Worm (Caenorhabditis elegans) whole organism, L1 larva: ENCODE measurements around the gene cyp-33C7.

Source experiments
- C16A3.4 ChIP-seq: fragments of 150-350 bp; optimal IDR thresholded peaks from 2 replicates; lab custom pipeline; 2014; ENCODE audit warnings: missing biosample characterization, missing genetic modification characterization
- C34B4.2 ChIP-seq: sonication (generic microtip); optimal IDR thresholded peaks from 2 replicates; lab custom pipeline; 2017; ENCODE audit warnings: mild to moderate bottlenecking, missing genetic modification characterization, missing compliant biosample characterization
- F16B12.6 ChIP-seq: fragments of 150-350 bp; optimal IDR thresholded peaks from 2 replicates; lab custom pipeline; 2014; ENCODE audit warnings: missing biosample characterization, missing genetic modification characterization
- ceh-8 ChIP-seq: fragments of 200-800 bp; sonication (Bioruptor generic); optimal IDR thresholded peaks from 2 replicates; lab custom pipeline; 2018; ENCODE audit warnings: mild to moderate bottlenecking, missing genetic modification characterization, moderate library complexity, missing compliant biosample characterization
- ceh-82 ChIP-seq, 3 experiments: fragments of 150-350 bp in 1 of 3; sonication (generic microtip) in 2 of 3; optimal IDR thresholded peaks; 2 replicates each; lab custom pipeline; 2014 to 2017; ENCODE audit warnings: missing biosample characterization in 3 of 3, missing genetic modification characterization in 3 of 3
- ceh-90 ChIP-seq: sonication (generic microtip); optimal IDR thresholded peaks from 2 replicates; lab custom pipeline; 2016; ENCODE audit warnings: missing genetic modification characterization, missing compliant biosample characterization
- ces-1 ChIP-seq: fragments of 150-350 bp; optimal IDR thresholded peaks from 2 replicates; lab custom pipeline; 2014; ENCODE audit warnings: missing biosample characterization, missing genetic modification reagents, missing genetic modification characterization
- dpl-1 ChIP-seq, 3 experiments: fragments of 150-350 bp in 2 of 3; sonication (generic microtip) in 1 of 3; optimal IDR thresholded peaks; 2 replicates each; lab custom pipeline; 2014 to 2017; ENCODE audit warnings: missing biosample characterization in 3 of 3, missing genetic modification characterization in 3 of 3, missing genetic modification reagents in 3 of 3
- dsc-1 ChIP-seq: sonication (generic microtip); optimal IDR thresholded peaks from 2 replicates; lab custom pipeline; 2016; ENCODE audit warnings: mild to moderate bottlenecking, missing genetic modification characterization, missing compliant biosample characterization
- efl-3 ChIP-seq: fragments of 200-800 bp; sonication (Bioruptor generic); optimal IDR thresholded peaks from 2 replicates; lab custom pipeline; 2018; ENCODE audit warnings: mild to moderate bottlenecking, missing genetic modification characterization, missing compliant biosample characterization
- egl-13 ChIP-seq: sonication (generic microtip); optimal IDR thresholded peaks from 2 replicates; lab custom pipeline; 2016; ENCODE audit warnings: missing genotype, missing genetic modification reagents, missing genetic modification characterization, missing compliant biosample characterization
- egl-27 ChIP-seq, 2 experiments: fragments of 150-350 bp in 1 of 2; sonication (generic microtip); optimal IDR thresholded peaks; 3 replicates each; lab custom pipeline; 2017 to 2018; ENCODE audit warnings: missing biosample characterization in 2 of 2, missing genetic modification characterization in 2 of 2, missing genetic modification reagents in 2 of 2
- elt-2 ChIP-seq: sonication (generic microtip); optimal IDR thresholded peaks from 2 replicates; lab custom pipeline; 2016; ENCODE audit warnings: missing genetic modification characterization, mild to moderate bottlenecking, inconsistent platforms, missing compliant biosample characterization, missing genetic modification reagents
- hlh-4 ChIP-seq: sonication (generic microtip); optimal IDR thresholded peaks from 2 replicates; lab custom pipeline; 2016; ENCODE audit warnings: mild to moderate bottlenecking, missing genetic modification characterization, missing compliant biosample characterization
- irx-1 ChIP-seq: sonication (generic microtip); optimal IDR thresholded peaks from 2 replicates; lab custom pipeline; 2016; ENCODE audit warnings: missing genetic modification characterization, missing compliant biosample characterization
- lin-13 ChIP-seq: fragments of 150-350 bp; optimal IDR thresholded peaks from 2 replicates; lab custom pipeline; 2014; ENCODE audit warnings: missing biosample characterization, missing genetic modification reagents, missing genetic modification characterization
- lin-15B ChIP-seq: fragments of 150-350 bp; sonication (generic microtip); optimal IDR thresholded peaks from 3 replicates; lab custom pipeline; 2014; ENCODE audit warnings: missing biosample characterization, missing genetic modification characterization
- lin-39 ChIP-seq: fragments of 150-350 bp; optimal IDR thresholded peaks from 2 replicates; lab custom pipeline; 2014; ENCODE audit warnings: missing biosample characterization, missing genetic modification reagents, missing genetic modification characterization
- lsy-2 ChIP-seq, 2 experiments: fragments of 150-350 bp; optimal IDR thresholded peaks; 2 replicates each; lab custom pipeline; 2014; ENCODE audit warnings: missing biosample characterization in 2 of 2, missing genetic modification characterization in 2 of 2
- mab-9 ChIP-seq: fragments of 200-800 bp; sonication (Bioruptor generic); IDR thresholded peaks from 2 replicates; pipeline ENCODE4 v1.3.6; 2022; ENCODE audit warnings: missing genetic modification reagents, missing genetic modification characterization, missing compliant biosample characterization
- nhr-237 ChIP-seq: fragments of 150-350 bp; optimal IDR thresholded peaks from 2 replicates; lab custom pipeline; 2014; ENCODE audit warnings: missing biosample characterization, missing genetic modification characterization
- nhr-28 ChIP-seq: fragments of 150-350 bp; optimal IDR thresholded peaks from 2 replicates; lab custom pipeline; 2014; ENCODE audit warnings: missing biosample characterization, missing genetic modification characterization
- nhr-47 ChIP-seq: sonication (generic microtip); optimal IDR thresholded peaks from 2 replicates; lab custom pipeline; 2016; ENCODE audit warnings: mild to moderate bottlenecking, missing genetic modification characterization, moderate library complexity, missing compliant biosample characterization
- nhr-71 ChIP-seq: sonication (generic microtip); optimal IDR thresholded peaks from 2 replicates; lab custom pipeline; 2016; ENCODE audit warnings: mild to moderate bottlenecking, missing genetic modification characterization, moderate library complexity, missing compliant biosample characterization
- nhr-90 ChIP-seq: sonication (generic microtip); optimal IDR thresholded peaks from 2 replicates; lab custom pipeline; 2016; ENCODE audit warnings: mild to moderate bottlenecking, missing genetic modification characterization, missing compliant biosample characterization; ENCODE audit not compliant: poor library complexity
- pag-3 ChIP-seq: sonication (generic microtip); optimal IDR thresholded peaks from 2 replicates; lab custom pipeline; 2017; ENCODE audit warnings: missing genetic modification characterization, mild to moderate bottlenecking, missing compliant biosample characterization, antibody characterized with exemption, borderline replicate concordance; ENCODE audit not compliant: insufficient read depth
- pax-3 ChIP-seq: fragments of 200-800 bp; sonication (Bioruptor generic); optimal IDR thresholded peaks from 2 replicates; lab custom pipeline; 2018; ENCODE audit warnings: mild to moderate bottlenecking, missing genetic modification characterization, moderate library complexity, missing compliant biosample characterization
- rnt-1 ChIP-seq: sonication (generic microtip); optimal IDR thresholded peaks from 2 replicates; lab custom pipeline; 2016; ENCODE audit warnings: mild to moderate bottlenecking, missing genetic modification characterization, moderate library complexity, missing compliant biosample characterization
- snpc-4 ChIP-seq: fragments of 150-350 bp; optimal IDR thresholded peaks from 2 replicates; lab custom pipeline; 2014; ENCODE audit warnings: missing biosample characterization, missing genetic modification characterization
- sptf-1 ChIP-seq: fragments of 150-350 bp; optimal IDR thresholded peaks from 2 replicates; lab custom pipeline; 2014; ENCODE audit warnings: missing biosample characterization, missing genetic modification characterization
- swsn-7 ChIP-seq: sonication (generic microtip); optimal IDR thresholded peaks from 2 replicates; lab custom pipeline; 2016; ENCODE audit warnings: missing genetic modification characterization, missing compliant biosample characterization
- tbx-2 ChIP-seq: sonication (generic microtip); optimal IDR thresholded peaks from 2 replicates; lab custom pipeline; 2016; ENCODE audit warnings: missing genetic modification characterization, missing compliant biosample characterization
- unc-130 ChIP-seq: fragments of 150-350 bp; optimal IDR thresholded peaks from 2 replicates; lab custom pipeline; 2017; ENCODE audit warnings: missing biosample characterization, missing genetic modification characterization, inconsistent platforms
- unc-30 ChIP-seq: sonication (generic microtip); optimal IDR thresholded peaks from 2 replicates; lab custom pipeline; 2017; ENCODE audit warnings: missing biosample characterization, missing genetic modification characterization
- unc-62 ChIP-seq: fragments of 150-350 bp; optimal IDR thresholded peaks from 2 replicates; lab custom pipeline; 2014; ENCODE audit warnings: missing biosample characterization, missing genetic modification reagents, missing genetic modification characterization
- unc-86 ChIP-seq: sonication (generic microtip); optimal IDR thresholded peaks from 2 replicates; lab custom pipeline; 2016; ENCODE audit warnings: missing genetic modification characterization, missing compliant biosample characterization
- vab-15 ChIP-seq: sonication (generic microtip); optimal IDR thresholded peaks from 2 replicates; lab custom pipeline; 2017; ENCODE audit warnings: missing genotype, mild to moderate bottlenecking, missing genetic modification characterization, missing compliant biosample characterization
- zag-1 ChIP-seq: fragments of 150-350 bp; optimal IDR thresholded peaks from 2 replicates; lab custom pipeline; 2014; ENCODE audit warnings: missing biosample characterization, missing genetic modification characterization

Gene cyp-33C7

DNA sequence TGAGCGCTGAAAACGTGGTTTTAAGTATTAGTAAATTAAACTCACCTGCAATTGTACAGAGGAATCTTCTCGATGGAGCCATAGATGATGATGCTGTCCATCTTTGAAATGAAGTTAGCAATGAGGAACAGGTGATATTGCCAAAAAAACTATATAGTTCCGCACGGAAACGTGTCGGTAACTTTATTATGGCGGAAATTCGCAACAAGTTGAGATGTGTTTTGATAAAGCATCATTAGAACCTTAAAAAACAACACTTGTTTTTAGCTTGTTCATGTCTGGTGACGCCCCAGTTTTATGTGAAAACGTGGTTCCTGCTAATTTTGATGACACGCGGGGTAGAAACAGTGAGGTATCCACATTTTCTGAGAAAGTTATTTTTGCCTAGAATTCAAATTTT is 44.2 kb upstream of the cyp-33C7 start, which contains the start of gene srt-40:
TSS of gene srt-40 (minus strand) at position 101 of the 400 bp plus-strand sequence.
- no peak for TF ChIP-seq nhr-237
- no peak for TF ChIP-seq ceh-82 (tag; optimal IDR thresholded peaks at IDR 0.05; lab: Kevin White, UChicago)
- TF ChIP-seq nhr-71 (tag; lab: Kevin White, UChicago) = no peak
- TF ChIP-seq lin-39 = no peak
- TF ChIP-seq sptf-1 = no peak
- no peak for TF ChIP-seq swsn-7 (tag; lab: Kevin White, UChicago)
- TF ChIP-seq nhr-47 (tag; lab: Kevin White, UChicago) = no peak
- TF ChIP-seq dsc-1 = no peak
- no peak for TF ChIP-seq unc-86
- no peak for TF ChIP-seq zag-1 (tag; lab: Kevin White, UChicago)
- no peak for TF ChIP-seq C34B4.2 (tag; lab: Kevin White, UChicago)
- no peak for TF ChIP-seq irx-1 (tag; lab: Kevin White, UChicago)

DNA sequence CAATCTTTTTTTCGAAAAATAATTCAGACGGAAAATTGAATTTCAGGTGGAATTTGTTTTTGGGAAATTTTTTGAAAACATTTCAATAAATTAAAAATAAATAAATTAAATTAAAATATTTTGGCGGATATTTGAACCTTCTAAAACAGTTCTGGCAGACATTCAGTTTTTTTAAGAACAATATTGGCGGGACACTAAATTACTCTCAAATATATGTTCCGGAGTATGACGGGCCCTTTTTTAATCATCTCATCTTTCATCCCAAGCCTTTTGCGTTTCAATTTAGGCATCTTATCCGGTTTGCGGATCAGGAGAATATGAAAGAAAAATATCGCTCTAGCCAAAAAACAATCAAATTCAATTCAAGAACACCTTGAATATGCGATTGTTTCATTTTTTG is 43.5 kb upstream of the cyp-33C7 start, which contains the start of gene svh-11:
TSS of gene svh-11 (plus strand) at position 301 of the 400 bp plus-strand sequence.
- TF ChIP-seq lin-15B (tag; lab: Kevin White, UChicago) = no peak
- TF ChIP-seq unc-62 (GFP tag; lab: Kevin White, UChicago) = no peak
- no peak for TF ChIP-seq hlh-4 (tag; lab: Kevin White, UChicago)
- TF ChIP-seq C34B4.2 (tag; lab: Kevin White, UChicago) = no peak
- TF ChIP-seq unc-30 (tag; lab: Kevin White, UChicago) = no peak
- no peak for TF ChIP-seq egl-27 (tag; optimal IDR thresholded peaks at IDR 0.05; lab: Kevin White, UChicago)
- no peak for TF ChIP-seq nhr-90
- TF ChIP-seq ceh-8 (GFP tag; lab: Kevin White, UChicago) = no peak
- TF ChIP-seq mab-9 = no peak
- TF ChIP-seq vab-15 (tag; lab: Kevin White, UChicago) = no peak
- TF ChIP-seq pax-3 = no peak
- no peak for TF ChIP-seq tbx-2
- no peak for TF ChIP-seq nhr-71 (tag; lab: Kevin White, UChicago)
- no peak for TF ChIP-seq efl-3 (GFP tag; lab: Kevin White, UChicago)
- no peak for TF ChIP-seq rnt-1 (tag; lab: Kevin White, UChicago)
- TF ChIP-seq unc-130 = no peak
- no peak for TF ChIP-seq dpl-1 (GFP tag; optimal IDR thresholded peaks at IDR 0.05; lab: Kevin White, UChicago)
- TF ChIP-seq snpc-4 (tag; lab: Kevin White, UChicago) = no peak
- no peak for TF ChIP-seq lsy-2 (tag; optimal IDR thresholded peaks at IDR 0.05; lab: Kevin White, UChicago)
- TF ChIP-seq, all 84 proteins: peak for 0

DNA sequence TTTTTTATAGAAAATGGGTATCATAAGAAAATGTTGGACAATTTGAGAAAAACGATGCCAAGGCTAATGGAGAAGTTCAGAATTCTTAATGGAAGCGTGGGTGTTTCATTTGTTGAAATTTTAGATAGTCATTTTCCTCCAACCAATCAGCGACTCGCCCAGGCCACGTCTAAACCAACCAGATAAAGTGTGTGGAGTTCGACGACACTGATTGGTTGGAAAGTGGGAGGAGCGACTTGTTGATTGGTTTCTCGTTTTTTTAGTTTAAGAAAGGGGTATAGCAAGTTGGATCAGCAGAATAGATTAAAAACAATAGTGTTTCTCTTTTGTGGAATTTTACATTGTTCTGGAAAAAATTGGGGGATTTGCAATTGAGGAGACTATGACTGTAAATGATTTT is 42.8 kb upstream of the cyp-33C7 start:
- TF ChIP-seq F16B12.6 (tag; lab: Kevin White, UChicago) = no peak
- TF ChIP-seq unc-62 (GFP tag; lab: Kevin White, UChicago) = no peak
- no peak for TF ChIP-seq irx-1 (tag; lab: Kevin White, UChicago)
- TF ChIP-seq mab-9 = no peak
- TF ChIP-seq egl-13 (tag; lab: Kevin White, UChicago) = no peak
- no peak for TF ChIP-seq efl-3 (GFP tag; lab: Kevin White, UChicago)
- TF ChIP-seq swsn-7 (tag; lab: Kevin White, UChicago) = no peak
- no peak for TF ChIP-seq lin-13
- TF ChIP-seq nhr-28 (tag; lab: Kevin White, UChicago) = no peak
- no peak for TF ChIP-seq elt-2 (tag; lab: Kevin White, UChicago)
- no peak for TF ChIP-seq nhr-90
- TF ChIP-seq ceh-90 (tag; lab: Kevin White, UChicago) = no peak
- TF ChIP-seq ces-1 (GFP tag; lab: Kevin White, UChicago) = no peak
- TF ChIP-seq rnt-1 (tag; lab: Kevin White, UChicago) = no peak
- no peak for TF ChIP-seq pag-3 (tag; lab: Kevin White, UChicago)
- no peak for TF ChIP-seq C16A3.4
